Fruit fly (Drosophila melanogaster) whole organism, embryonic: ENCODE results near the gene CG11617.

Experiments
- crc ChIP-seq: fragments of 200-800 bp; sonication (Bioruptor generic); optimal IDR thresholded peaks from 2 replicates; lab custom pipeline; 2016; ENCODE audit warnings: missing biosample characterization, missing genetic modification characterization
- eve ChIP-seq, 2 experiments: fragments of >200 bp; optimal IDR thresholded peaks; 2 replicates each; lab custom pipeline; 2017; ENCODE audit warnings: missing biosample characterization in 2 of 2, missing genetic modification characterization in 2 of 2
- insv ChIP-seq, 2 experiments: fragments of 200-800 bp; sonication (Bioruptor generic); optimal IDR thresholded peaks; 3 replicates each; lab custom pipeline; 2016 to 2018; ENCODE audit warnings: missing biosample characterization in 2 of 2, missing genetic modification characterization in 2 of 2
- jing ChIP-seq: fragments of 200-800 bp; sonication (Bioruptor generic); optimal IDR thresholded peaks from 2 replicates; lab custom pipeline; 2018; ENCODE audit warnings: missing biosample characterization, mild to moderate bottlenecking, missing genetic modification characterization
- zfh2 ChIP-seq: fragments of 200-800 bp; sonication (Bioruptor generic); optimal IDR thresholded peaks from 2 replicates; lab custom pipeline; 2016; ENCODE audit warnings: missing biosample characterization, missing genetic modification characterization

DNA sequence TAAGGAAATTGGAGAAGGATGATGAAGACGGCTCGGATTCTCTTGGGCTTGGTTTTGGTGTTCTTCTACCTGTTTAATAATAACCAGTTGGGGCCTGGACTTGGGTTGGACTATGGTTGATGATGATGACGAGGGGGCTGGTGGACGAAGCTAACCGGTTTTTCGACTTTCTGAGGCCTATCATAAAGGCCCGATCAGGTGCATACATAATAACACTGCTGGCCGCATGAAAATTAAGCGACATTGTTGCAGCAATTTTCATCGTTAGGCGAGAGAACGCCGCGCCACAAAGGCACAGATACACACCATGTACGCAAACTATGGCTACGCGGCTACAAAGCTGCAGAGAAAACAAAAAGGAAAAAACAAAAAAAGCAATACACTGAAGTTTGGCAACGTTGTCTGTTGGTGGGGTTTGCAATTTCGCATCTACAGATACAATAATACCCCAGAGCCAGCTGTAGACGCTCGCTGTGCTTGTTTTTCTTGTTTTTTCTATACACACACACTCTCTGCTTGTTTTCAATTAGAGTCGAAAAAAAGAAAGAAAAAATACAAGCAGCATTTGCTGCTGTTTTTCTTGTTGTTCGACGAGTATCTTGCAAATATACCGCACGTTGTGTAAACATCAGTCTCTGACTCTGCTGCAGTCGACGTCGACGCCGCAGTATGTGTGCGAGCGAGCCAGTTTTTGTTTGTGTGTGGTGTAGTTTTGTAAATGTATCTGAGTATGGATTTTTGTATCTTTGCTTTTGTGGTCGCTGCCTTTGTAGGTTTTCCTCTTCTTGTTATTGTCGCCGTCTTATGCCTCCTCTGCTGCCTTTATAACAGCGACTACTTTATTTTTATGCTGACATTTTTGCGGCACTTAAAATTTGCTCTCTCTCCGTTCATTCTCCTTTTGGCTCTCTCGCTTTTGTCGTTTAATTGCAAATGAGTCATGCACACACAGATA lies 40.7 kb downstream of the CG11617 start:
- peak; percentile 15 for TF ChIP-seq crc (GFP tag; lab: Kevin White, UChicago)
- TF ChIP-seq eve (GFP tag; optimal IDR thresholded peaks at IDR 0.05; lab: Kevin White, UChicago): no peak
- no peak for TF ChIP-seq jing (GFP tag; lab: Kevin White, UChicago)
- TF ChIP-seq insv (GFP tag; optimal IDR thresholded peaks at IDR 0.05; lab: Kevin White, UChicago): peak in 1 of 2 experiments; percentile 72
- peak; percentile 45 for TF ChIP-seq zfh2
